Worm (Caenorhabditis elegans) whole organism, L2 larva: ENCODE measurements around the gene tmem-258.
"Not testable (repeated sequence)": the region's sequence is repeated elsewhere in the genome, so short reads cannot be mapped to it uniquely, and the experiment has no call there.

Source experiments
- C34F6.9 ChIP-seq: fragments of 150-350 bp; optimal IDR thresholded peaks from 2 replicates; lab custom pipeline; 2014; ENCODE audit warnings: missing biosample characterization, missing genetic modification characterization
- F13H6.1 ChIP-seq: sonication (generic microtip); optimal IDR thresholded peaks from 2 replicates; lab custom pipeline; 2016; ENCODE audit warnings: missing genetic modification characterization, missing compliant biosample characterization
- R02D3.7 ChIP-seq: fragments of 150-350 bp; optimal IDR thresholded peaks from 2 replicates; lab custom pipeline; 2014; ENCODE audit warnings: missing biosample characterization, missing genetic modification characterization
- Y55F3AM.14 ChIP-seq: fragments of 200-800 bp; sonication (Bioruptor generic); optimal IDR thresholded peaks from 2 replicates; lab custom pipeline; 2018; ENCODE audit warnings: mild to moderate bottlenecking, missing genetic modification characterization, missing compliant biosample characterization
- ZK546.5 ChIP-seq: sonication (generic microtip); optimal IDR thresholded peaks from 2 replicates; lab custom pipeline; 2017; ENCODE audit warnings: missing biosample characterization, missing genetic modification characterization
- alr-1 ChIP-seq: fragments of 150-350 bp; optimal IDR thresholded peaks from 2 replicates; lab custom pipeline; 2014; ENCODE audit warnings: missing biosample characterization, missing genetic modification characterization
- blmp-1 ChIP-seq: sonication (generic microtip); optimal IDR thresholded peaks from 2 replicates; lab custom pipeline; 2017; ENCODE audit warnings: missing genetic modification characterization, mild to moderate bottlenecking, missing compliant biosample characterization, antibody characterized with exemption, moderate library complexity; ENCODE audit not compliant: insufficient read depth
- ceh-16 ChIP-seq: fragments of 150-350 bp; optimal IDR thresholded peaks from 2 replicates; lab custom pipeline; 2014; ENCODE audit warnings: missing biosample characterization, missing genetic modification characterization
- ceh-82 ChIP-seq: fragments of 150-350 bp; optimal IDR thresholded peaks from 2 replicates; lab custom pipeline; 2014; ENCODE audit warnings: missing biosample characterization, missing genetic modification characterization
- crh-2 ChIP-seq: sonication (generic microtip); optimal IDR thresholded peaks from 2 replicates; lab custom pipeline; 2017; ENCODE audit warnings: missing biosample characterization, missing genetic modification characterization
- dmd-4 ChIP-seq: sonication (generic microtip); optimal IDR thresholded peaks from 2 replicates; lab custom pipeline; 2017; ENCODE audit warnings: missing biosample characterization, missing genetic modification characterization
- gmeb-1 ChIP-seq: fragments of 150-350 bp; optimal IDR thresholded peaks from 2 replicates; lab custom pipeline; 2014; ENCODE audit warnings: missing biosample characterization, missing genetic modification characterization
- lin-11 ChIP-seq: fragments of 150-350 bp; sonication (generic microtip); optimal IDR thresholded peaks from 2 replicates; lab custom pipeline; 2014; ENCODE audit warnings: missing biosample characterization, missing genetic modification characterization, inconsistent platforms, mixed read lengths
- lin-39 ChIP-seq: fragments of 150-350 bp; optimal IDR thresholded peaks from 2 replicates; lab custom pipeline; 2014; ENCODE audit warnings: missing biosample characterization, missing genetic modification reagents, missing genetic modification characterization
- lsy-2 ChIP-seq, 2 experiments: fragments of 150-350 bp in 1 of 2; sonication (generic microtip) in 1 of 2; optimal IDR thresholded peaks; 2 replicates each; lab custom pipeline; 2014 to 2017; ENCODE audit warnings: missing biosample characterization in 2 of 2, missing genetic modification characterization in 2 of 2
- mab-5 ChIP-seq: fragments of 150-350 bp; optimal IDR thresholded peaks from 2 replicates; lab custom pipeline; 2014; ENCODE audit warnings: missing biosample characterization, missing genetic modification characterization
- mbf-1 ChIP-seq: sonication (generic microtip); optimal IDR thresholded peaks from 2 replicates; lab custom pipeline; 2017; ENCODE audit warnings: missing biosample characterization, missing genetic modification characterization
- nhr-10 ChIP-seq: sonication (generic microtip); optimal IDR thresholded peaks from 2 replicates; lab custom pipeline; 2017; ENCODE audit warnings: missing biosample characterization, missing genetic modification characterization
- nhr-11 ChIP-seq: fragments of 150-350 bp; optimal IDR thresholded peaks from 2 replicates; lab custom pipeline; 2014; ENCODE audit warnings: missing biosample characterization, missing genetic modification characterization
- nhr-12 ChIP-seq: fragments of 150-350 bp; optimal IDR thresholded peaks from 2 replicates; lab custom pipeline; 2014; ENCODE audit warnings: missing biosample characterization, missing genetic modification characterization
- nhr-129 ChIP-seq: fragments of 150-350 bp; optimal IDR thresholded peaks from 2 replicates; lab custom pipeline; 2014; ENCODE audit warnings: missing biosample characterization, missing genetic modification characterization
- nhr-21 ChIP-seq: fragments of 150-350 bp; optimal IDR thresholded peaks from 2 replicates; lab custom pipeline; 2014; ENCODE audit warnings: missing biosample characterization, missing genetic modification characterization
- nhr-23 ChIP-seq: fragments of 150-350 bp; optimal IDR thresholded peaks from 2 replicates; lab custom pipeline; 2014; ENCODE audit warnings: missing biosample characterization, missing genetic modification reagents, missing genetic modification characterization
- nhr-237 ChIP-seq: fragments of 150-350 bp; optimal IDR thresholded peaks from 2 replicates; lab custom pipeline; 2014; ENCODE audit warnings: missing biosample characterization, missing genetic modification characterization
- nhr-25 ChIP-seq: fragments of 150-350 bp; sonication (generic microtip); optimal IDR thresholded peaks from 3 replicates; lab custom pipeline; 2014; ENCODE audit warnings: missing biosample characterization, missing genetic modification characterization
- nhr-6 ChIP-seq: fragments of 150-350 bp; optimal IDR thresholded peaks from 2 replicates; lab custom pipeline; 2014; ENCODE audit warnings: missing biosample characterization, missing genetic modification characterization
- nhr-77 ChIP-seq: fragments of 150-350 bp; optimal IDR thresholded peaks from 2 replicates; lab custom pipeline; 2014; ENCODE audit warnings: missing biosample characterization, missing genetic modification characterization
- peb-1 ChIP-seq: fragments of 150-350 bp; optimal IDR thresholded peaks from 2 replicates; lab custom pipeline; 2014; ENCODE audit warnings: missing biosample characterization, missing genetic modification characterization
- sem-4 ChIP-seq: fragments of 150-350 bp; optimal IDR thresholded peaks from 2 replicates; lab custom pipeline; 2014; ENCODE audit warnings: missing biosample characterization, missing genetic modification reagents, missing genetic modification characterization
- skn-1 ChIP-seq: sonication (generic microtip); optimal IDR thresholded peaks from 2 replicates; lab custom pipeline; 2017; ENCODE audit warnings: missing biosample characterization, missing genetic modification characterization
- sma-3 ChIP-seq: sonication (generic microtip); optimal IDR thresholded peaks from 2 replicates; lab custom pipeline; 2016; ENCODE audit warnings: missing genetic modification reagents, missing genetic modification characterization, missing compliant biosample characterization
- sma-9 ChIP-seq, 2 experiments: fragments of 150-350 bp in 1 of 2; sonication (generic microtip) in 1 of 2; optimal IDR thresholded peaks; 2 replicates each; lab custom pipeline; 2014 to 2016; ENCODE audit warnings: missing genetic modification characterization in 2 of 2, mild to moderate bottlenecking in 1 of 2, missing biosample characterization in 1 of 2, missing compliant biosample characterization in 1 of 2, missing genetic modification reagents in 1 of 2, moderate library complexity in 1 of 2
- snpc-4 ChIP-seq: fragments of 150-350 bp; optimal IDR thresholded peaks from 2 replicates; lab custom pipeline; 2014; ENCODE audit warnings: missing biosample characterization, missing genetic modification characterization
- unc-39 ChIP-seq: fragments of 150-350 bp; optimal IDR thresholded peaks from 2 replicates; lab custom pipeline; 2014; ENCODE audit warnings: missing biosample characterization, missing genetic modification characterization
- unc-55 ChIP-seq: fragments of 150-350 bp; sonication (generic microtip); optimal IDR thresholded peaks from 3 replicates; lab custom pipeline; 2014; ENCODE audit warnings: missing biosample characterization, missing genetic modification reagents, missing genetic modification characterization
- unc-62 ChIP-seq: fragments of 150-350 bp; optimal IDR thresholded peaks from 2 replicates; lab custom pipeline; 2014; ENCODE audit warnings: missing biosample characterization, missing genetic modification reagents, missing genetic modification characterization
- zag-1 ChIP-seq: fragments of 150-350 bp; optimal IDR thresholded peaks from 2 replicates; lab custom pipeline; 2014; ENCODE audit warnings: missing biosample characterization, missing genetic modification characterization
- ztf-1 ChIP-seq: fragments of 200-800 bp; sonication (Bioruptor generic); conservative IDR thresholded peaks from 2 replicates; pipeline ENCODE4 v1.3.6; 2022; ENCODE audit warnings: missing genetic modification characterization, missing compliant biosample characterization
- ztf-11 ChIP-seq: sonication (generic microtip); optimal IDR thresholded peaks from 2 replicates; lab custom pipeline; 2017; ENCODE audit warnings: missing biosample characterization, missing genetic modification characterization

The tmem-258 gene

DNA sequence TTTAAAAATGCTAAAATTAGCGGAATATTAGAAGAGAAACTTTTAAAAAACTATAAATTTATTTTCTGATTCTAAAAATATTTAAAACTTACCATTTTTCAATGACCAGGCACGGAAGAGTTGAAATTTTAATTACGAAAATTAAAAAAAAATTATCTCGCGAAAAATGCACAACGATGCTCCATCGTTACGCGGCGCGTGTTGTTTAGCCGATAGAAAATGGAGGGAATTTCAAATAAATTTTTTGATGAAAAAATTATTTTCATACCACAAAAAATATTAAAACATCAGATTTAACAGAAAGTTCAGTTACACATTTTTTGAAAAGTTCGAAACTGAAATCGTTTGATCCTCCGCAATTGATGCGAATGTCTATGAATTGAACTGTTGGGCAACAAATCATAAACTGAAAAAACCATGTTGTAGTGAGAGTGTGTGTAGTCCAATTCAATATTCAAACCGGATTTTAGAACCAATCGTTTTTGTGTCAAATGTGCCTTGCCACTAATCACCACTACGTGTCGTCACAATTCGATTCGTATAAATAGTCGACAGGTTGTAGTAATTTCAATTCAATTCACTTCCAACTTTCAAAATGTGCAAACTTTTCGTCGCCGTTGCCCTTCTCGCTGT is 11.7 kb upstream of the tmem-258 start, which contains the start of the genes tofu-2 and spig-1:
TSS of gene tofu-2 (minus strand) at position 116 of the 633 bp plus-strand sequence.
TSS of gene spig-1 (plus strand) at position 583 of the 633 bp plus-strand sequence.
- TF ChIP-seq unc-62 (GFP tag; lab: Kevin White, UChicago), result no peak
- TF ChIP-seq sem-4, result no peak
- no peak for TF ChIP-seq ZK546.5
- TF ChIP-seq dmd-4 (tag; lab: Kevin White, UChicago), result no peak
- no peak for TF ChIP-seq ztf-1
- TF ChIP-seq lin-11 (tag; lab: Kevin White, UChicago), result no peak
- TF ChIP-seq mab-5, result no peak
- no peak for TF ChIP-seq gmeb-1 (tag; lab: Kevin White, UChicago)
- TF ChIP-seq R02D3.7 (tag; lab: Kevin White, UChicago), result no peak
- TF ChIP-seq crh-2 (tag; lab: Kevin White, UChicago), result no peak
- TF ChIP-seq nhr-77 (tag; lab: Kevin White, UChicago), result no peak
- TF ChIP-seq blmp-1, result no peak
- TF ChIP-seq lin-39, result no peak
- TF ChIP-seq, all 48 proteins: peak for 0

DNA sequence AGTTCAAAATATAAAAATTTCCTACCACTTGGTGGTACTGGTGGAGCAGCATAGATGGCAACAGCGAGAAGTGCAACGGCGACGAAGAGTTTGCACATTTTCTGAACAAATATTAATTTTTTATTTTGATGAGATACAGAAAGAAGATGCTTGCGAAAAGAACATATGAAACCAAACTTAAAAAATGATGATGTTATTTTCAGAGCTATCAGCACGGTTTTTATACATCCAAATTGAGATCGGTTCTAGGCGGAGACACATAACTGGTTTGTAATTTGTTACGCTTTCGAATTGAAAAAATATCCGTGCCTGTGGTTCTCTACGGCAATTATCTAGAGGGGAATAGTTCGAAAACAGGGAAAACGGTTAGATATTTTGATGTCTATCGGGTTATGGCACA is 9.9 kb upstream of the tmem-258 start, which contains the start of gene txt-17:
TSS of gene txt-17 (minus strand) at position 101 of the 400 bp plus-strand sequence.
- TF ChIP-seq crh-2 (tag; lab: Kevin White, UChicago), result no peak
- TF ChIP-seq sem-4, result no peak
- TF ChIP-seq nhr-23, result no peak
- TF ChIP-seq R02D3.7 (tag; lab: Kevin White, UChicago), result no peak
- no peak for TF ChIP-seq peb-1 (tag; lab: Kevin White, UChicago)
- TF ChIP-seq unc-62 (GFP tag; lab: Kevin White, UChicago), result no peak
- no peak for TF ChIP-seq nhr-237 (tag; lab: Kevin White, UChicago)
- TF ChIP-seq unc-39 (tag; lab: Kevin White, UChicago), result no peak
- no peak for TF ChIP-seq ztf-11
- no peak for TF ChIP-seq blmp-1
- no peak for TF ChIP-seq nhr-11
- TF ChIP-seq F13H6.1 (tag; lab: Kevin White, UChicago), result no peak
- TF ChIP-seq lin-39, result no peak
- TF ChIP-seq nhr-6 (tag; lab: Kevin White, UChicago), result no peak
- TF ChIP-seq Y55F3AM.14, result no peak
- no peak for TF ChIP-seq dmd-4 (tag; lab: Kevin White, UChicago)
- no peak for TF ChIP-seq nhr-10 (tag; lab: Kevin White, UChicago)
- TF ChIP-seq alr-1, result no peak

DNA sequence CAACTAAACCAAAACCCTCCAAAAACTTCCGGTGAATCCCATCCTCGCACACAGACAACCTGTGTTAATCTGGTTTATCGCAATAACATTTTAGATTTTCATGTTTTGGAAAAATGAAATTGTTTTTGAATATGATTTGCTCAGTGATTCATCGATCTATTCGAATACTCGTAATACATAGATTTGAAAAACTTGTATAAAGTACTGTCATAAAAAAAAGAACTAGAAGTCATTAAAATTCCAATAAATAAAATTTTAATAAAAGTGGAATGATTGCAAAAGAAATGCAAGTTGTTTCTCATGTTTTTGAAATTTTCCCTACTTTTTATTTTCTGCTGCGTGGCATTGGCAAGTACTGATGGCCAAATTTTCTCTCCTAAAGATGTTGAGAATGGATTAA is 8.4 kb upstream of the tmem-258 start, which contains the start of gene spig-8:
TSS of gene spig-8 (plus strand) at position 301 of the 400 bp plus-strand sequence.
- no peak for TF ChIP-seq C34F6.9 (tag; lab: Kevin White, UChicago)
- TF ChIP-seq mbf-1 (tag; lab: Kevin White, UChicago), result no peak
- TF ChIP-seq lin-39, result no peak
- TF ChIP-seq nhr-25 (tag; lab: Kevin White, UChicago), result no peak

DNA sequence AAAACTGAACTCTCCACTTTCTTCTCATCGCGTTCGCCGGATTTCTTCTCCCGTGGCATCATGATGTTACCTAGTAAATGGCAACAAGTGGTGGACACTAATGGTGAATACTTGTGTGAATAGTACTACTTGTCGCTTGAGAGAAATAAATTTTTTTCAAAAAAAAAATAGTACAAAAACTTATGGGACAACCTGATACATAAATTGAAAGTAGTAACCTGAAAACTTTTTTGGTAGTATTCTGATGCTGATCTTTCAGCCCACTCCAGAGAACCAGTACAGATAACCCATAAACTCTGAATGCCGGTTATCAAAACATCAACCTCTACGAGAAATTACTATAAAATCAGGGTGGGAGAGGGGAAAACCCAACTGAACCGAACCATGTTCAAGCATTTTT is 5.2 kb upstream of the tmem-258 start, which contains the start of gene Y57E12AL.2:
TSS of gene Y57E12AL.2 (plus strand) at position 301 of the 400 bp plus-strand sequence.
- not testable (repeated sequence) for TF ChIP-seq R02D3.7, ceh-16, nhr-12 (tag; lab: Kevin White, UChicago)

DNA sequence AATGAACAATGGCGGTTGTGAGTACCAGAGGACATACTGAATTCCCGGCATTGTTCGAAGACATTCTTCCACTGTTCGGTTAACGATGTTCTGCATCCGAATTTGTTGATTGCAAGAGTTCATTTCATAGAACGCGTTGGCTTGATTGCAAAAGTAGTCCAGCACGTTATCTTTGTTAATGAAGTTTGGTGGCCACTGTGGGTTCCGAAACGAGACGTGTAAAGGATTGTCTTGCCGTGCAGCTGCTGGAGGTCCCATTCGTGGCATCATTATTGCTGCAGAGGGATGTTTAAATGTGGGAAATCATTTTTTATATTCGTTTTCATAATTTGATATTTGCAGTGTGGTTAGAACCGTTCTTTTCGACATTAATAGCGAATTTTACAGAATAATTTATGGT is 3.6 kb upstream of the tmem-258 start, which contains the start of gene mdt-6:
TSS of gene mdt-6 (minus strand) at position 275 of the 400 bp plus-strand sequence.
- TF ChIP-seq mbf-1 (tag; lab: Kevin White, UChicago) (no peak), sma-3 (GFP tag; lab: Kevin White, UChicago) (no peak), nhr-23 (no peak), lsy-2 (tag; optimal IDR thresholded peaks at IDR 0.05; lab: Kevin White, UChicago) (no peak)

DNA sequence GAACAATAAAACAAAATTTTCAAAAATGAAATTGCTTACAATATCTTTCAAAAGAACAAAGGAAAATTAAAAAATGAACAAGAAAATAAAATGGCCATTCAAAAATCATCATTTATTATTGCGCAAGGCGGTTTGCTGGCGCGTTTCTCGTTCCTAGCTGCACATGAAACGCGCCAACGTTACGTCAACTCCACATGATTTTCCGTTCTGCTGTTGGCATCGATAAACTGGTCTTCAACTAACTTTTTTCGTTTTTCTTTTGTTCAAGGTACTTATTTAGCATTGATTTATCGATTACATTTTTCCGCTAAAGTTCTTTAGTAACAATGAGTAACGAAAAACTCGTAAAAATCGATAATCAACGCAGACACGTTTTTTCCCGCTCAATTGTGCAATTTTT is 2.6 kb upstream of the tmem-258 start, which contains the start of the genes Y57E12AL.6 and Y57E12AL.1:
TSS of gene Y57E12AL.6 (minus strand) at position 75 of the 400 bp plus-strand sequence.
TSS of gene Y57E12AL.1 (plus strand) at position 135 of the 400 bp plus-strand sequence.
- TF ChIP-seq skn-1, result peak; percentile 67
- peak; percentile 88 for TF ChIP-seq sma-9 (GFP tag; optimal IDR thresholded peaks at IDR 0.05; lab: Kevin White, UChicago)
- no peak for TF ChIP-seq sma-9 (tag; optimal IDR thresholded peaks at IDR 0.05; lab: Kevin White, UChicago)
- TF ChIP-seq lsy-2 (tag; optimal IDR thresholded peaks at IDR 0.05; lab: Kevin White, UChicago), result peak; percentile 67 to 89
- peak; percentile 36 for TF ChIP-seq blmp-1
- no peak for TF ChIP-seq ceh-82
- TF ChIP-seq ztf-1, result no peak
- TF ChIP-seq sma-3 (GFP tag; lab: Kevin White, UChicago), result peak; percentile 80
- peak; percentile 83 for TF ChIP-seq F13H6.1 (tag; lab: Kevin White, UChicago)
- TF ChIP-seq ztf-11, result no peak
- peak; percentile 17 for TF ChIP-seq zag-1 (tag; lab: Kevin White, UChicago)
- TF ChIP-seq crh-2 (tag; lab: Kevin White, UChicago), result peak; percentile 92
- no peak for TF ChIP-seq nhr-10 (tag; lab: Kevin White, UChicago)
- TF ChIP-seq nhr-129 (tag; lab: Kevin White, UChicago), result peak; percentile 91
- TF ChIP-seq dmd-4 (tag; lab: Kevin White, UChicago), result no peak
- no peak for TF ChIP-seq unc-39 (tag; lab: Kevin White, UChicago)
- no peak for TF ChIP-seq mbf-1 (tag; lab: Kevin White, UChicago)
- peak; percentile 79 for TF ChIP-seq unc-55 (GFP tag; lab: Kevin White, UChicago)
- TF ChIP-seq snpc-4, result peak; percentile 60
- TF ChIP-seq nhr-237 (tag; lab: Kevin White, UChicago), result peak; percentile 28
- peak; percentile 91 for TF ChIP-seq nhr-25 (tag; lab: Kevin White, UChicago)
- peak; percentile 51 for TF ChIP-seq lin-11 (tag; lab: Kevin White, UChicago)
- TF ChIP-seq nhr-21 (tag; lab: Kevin White, UChicago), result peak; percentile 73
